Worm (Caenorhabditis elegans) whole organism, early embryonic: ENCODE results near the gene F54H5.3.

Experiments
- B0310.2 ChIP-seq: sonication (generic microtip); optimal IDR thresholded peaks from 2 replicates; lab custom pipeline; 2016; ENCODE audit warnings: mild to moderate bottlenecking, missing genetic modification characterization, missing compliant biosample characterization
- F13C5.2 ChIP-seq: sonication (generic microtip); optimal IDR thresholded peaks from 2 replicates; lab custom pipeline; 2017; ENCODE audit warnings: mild to moderate bottlenecking, missing genetic modification characterization, inconsistent platforms, missing compliant biosample characterization
- aly-1 ChIP-seq: sonication (generic microtip); optimal IDR thresholded peaks from 2 replicates; lab custom pipeline; 2016; ENCODE audit warnings: missing genetic modification characterization, missing compliant biosample characterization
- ama-1 ChIP-seq: fragments of 150-350 bp; optimal IDR thresholded peaks from 2 replicates; lab custom pipeline; 2014
- ceh-13 ChIP-seq: fragments of 200-800 bp; sonication (Bioruptor generic); optimal IDR thresholded peaks from 2 replicates; lab custom pipeline; 2018; ENCODE audit warnings: mild to moderate bottlenecking, missing genetic modification characterization, missing compliant biosample characterization
- ceh-36 ChIP-seq: sonication (generic microtip); optimal IDR thresholded peaks from 2 replicates; lab custom pipeline; 2016; ENCODE audit warnings: missing genetic modification characterization, inconsistent platforms, missing compliant biosample characterization
- ets-7 ChIP-seq: sonication (generic microtip); optimal IDR thresholded peaks from 2 replicates; lab custom pipeline; 2016; ENCODE audit warnings: missing genotype, missing genetic modification characterization, missing compliant biosample characterization
- flt-1 ChIP-seq: fragments of 200-800 bp; sonication (Bioruptor generic); IDR thresholded peaks from 2 replicates; pipeline ENCODE4 v1.3.6; 2022; ENCODE audit warnings: missing genetic modification characterization, missing compliant biosample characterization
- hmbx-1 ChIP-seq: sonication (generic microtip); optimal IDR thresholded peaks from 2 replicates; lab custom pipeline; 2016; ENCODE audit warnings: mild to moderate bottlenecking, missing genetic modification characterization, missing compliant biosample characterization
- hmg-4 ChIP-seq: fragments of 200-800 bp; sonication (Bioruptor generic); optimal IDR thresholded peaks from 2 replicates; lab custom pipeline; 2018; ENCODE audit warnings: mild to moderate bottlenecking, missing genetic modification characterization, missing compliant biosample characterization
- hnd-1 ChIP-seq: sonication (generic microtip); optimal IDR thresholded peaks from 2 replicates; lab custom pipeline; 2016; ENCODE audit warnings: missing genetic modification characterization, missing compliant biosample characterization
- pes-1 ChIP-seq: fragments of 200-800 bp; sonication (Bioruptor generic); IDR thresholded peaks from 2 replicates; pipeline ENCODE4 v1.3.6; 2022; ENCODE audit warnings: missing genetic modification reagents, missing genetic modification characterization, missing compliant biosample characterization
- scrt-1 ChIP-seq: fragments of 200-800 bp; sonication (Bioruptor generic); IDR thresholded peaks from 2 replicates; pipeline ENCODE4 v1.3.6; 2022; ENCODE audit warnings: missing genetic modification characterization, missing compliant biosample characterization
- sea-1 ChIP-seq: fragments of 200-800 bp; sonication (Bioruptor generic); conservative IDR thresholded peaks from 2 replicates; pipeline ENCODE4 v1.3.6; 2022; ENCODE audit warnings: missing genetic modification characterization, missing compliant biosample characterization
- tbx-11 ChIP-seq: fragments of 200-800 bp; sonication (Bioruptor generic); IDR thresholded peaks from 2 replicates; pipeline ENCODE4 v1.3.6; 2022; ENCODE audit warnings: missing genetic modification characterization, missing compliant biosample characterization
- tbx-37 ChIP-seq: fragments of 200-800 bp; sonication (Bioruptor generic); conservative IDR thresholded peaks from 2 replicates; pipeline ENCODE4 v1.3.6; 2022; ENCODE audit warnings: missing genetic modification reagents, missing genetic modification characterization, missing compliant biosample characterization
- tra-4 ChIP-seq: sonication (generic microtip); optimal IDR thresholded peaks from 2 replicates; lab custom pipeline; 2017; ENCODE audit warnings: missing genetic modification characterization, missing compliant biosample characterization

F54H5.3 gene

DNA sequence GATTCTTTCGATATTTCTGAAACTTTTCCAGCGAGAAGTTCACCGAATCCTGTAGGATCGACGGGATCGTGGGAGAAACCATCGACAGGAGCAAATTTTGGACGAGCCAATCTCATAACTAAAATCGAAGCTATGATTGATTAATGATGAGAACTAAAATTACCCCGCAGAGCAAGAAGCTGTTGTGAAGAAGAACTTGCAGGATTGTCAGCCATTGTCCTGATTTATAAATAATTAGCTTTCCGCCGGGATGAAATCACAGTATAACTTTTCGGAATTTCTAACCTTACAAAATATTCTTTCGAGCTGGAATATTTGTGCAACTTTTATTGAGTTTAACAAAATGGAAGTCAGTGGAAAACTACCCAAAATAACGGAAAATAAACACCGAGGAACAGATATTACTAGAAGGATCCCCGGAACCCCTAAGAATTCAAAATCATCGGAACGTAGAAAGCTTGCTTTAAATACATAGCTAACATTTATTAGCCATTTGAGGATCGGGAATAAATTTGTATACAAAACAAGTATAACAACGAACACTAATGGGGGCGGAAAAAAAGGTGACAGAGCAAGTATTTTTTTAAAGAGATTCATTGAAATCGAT, 34.6 kb upstream of the F54H5.3 start, which contains the start of gene C56C10.7:
TSS of gene C56C10.7 (minus strand) at position 312 of the 607 bp plus-strand sequence.
- TF ChIP-seq sea-1 (GFP tag; lab: Robert Waterston, UW) (no peak), ceh-36 (tag; lab: Kevin White, UChicago) (no peak), tra-4 (tag; lab: Kevin White, UChicago) (no peak), ama-1 (lab: Kevin White, UChicago) (no peak), ets-7 (tag; lab: Kevin White, UChicago) (no peak), scrt-1 (GFP tag; lab: Robert Waterston, UW) (no peak), tbx-37 (no peak), F13C5.2 (tag; lab: Kevin White, UChicago) (no peak), tbx-11 (no peak), ceh-13 (no peak), hnd-1 (no peak), hmg-4 (GFP tag; lab: Kevin White, UChicago) (no peak), pes-1 (GFP tag; lab: Robert Waterston, UW) (no peak), B0310.2 (no peak), hmbx-1 (no peak)

DNA sequence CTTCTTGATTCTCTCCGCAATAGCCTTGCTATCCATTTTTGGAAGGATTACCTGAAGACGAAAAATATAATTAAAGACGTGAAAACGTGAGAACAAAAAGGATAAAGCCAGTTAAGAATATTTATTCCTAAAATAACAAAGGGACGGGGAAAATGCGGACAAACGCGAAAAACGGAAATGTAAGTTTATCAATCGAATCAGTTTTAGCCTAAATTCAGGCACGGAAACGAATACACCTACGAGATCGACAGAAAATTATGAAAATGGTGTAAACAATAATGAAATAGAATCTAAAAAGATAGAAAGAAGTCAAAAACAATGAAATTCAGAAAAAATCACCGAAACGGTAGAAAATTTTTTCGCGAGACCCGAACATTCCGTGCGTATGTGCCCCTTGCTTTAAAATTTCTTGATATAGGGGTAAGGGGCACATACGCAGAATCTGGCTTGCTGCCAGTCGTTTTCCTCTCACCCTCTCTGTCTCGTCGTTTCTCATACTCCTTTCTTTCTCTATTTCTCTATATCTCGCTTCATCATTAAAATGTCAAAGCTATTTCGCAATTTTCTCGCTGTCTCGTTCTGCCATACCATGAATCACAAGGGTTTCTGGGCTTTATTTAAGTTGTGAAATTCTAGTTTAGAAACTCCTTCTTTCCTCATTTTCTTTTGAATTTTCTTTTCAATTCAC, 33.2 kb upstream of the F54H5.3 start, which contains the start of gene icd-1:
TSS of gene icd-1 (minus strand) at position 51 of the 688 bp plus-strand sequence.
- TF ChIP-seq aly-1 (tag; lab: Kevin White, UChicago), result no peak
- TF ChIP-seq scrt-1 (GFP tag; lab: Robert Waterston, UW), result no peak
- TF ChIP-seq hnd-1, result no peak
- peak; percentile 25 for TF ChIP-seq ets-7 (tag; lab: Kevin White, UChicago)
- peak; percentile 1 for TF ChIP-seq hmg-4 (GFP tag; lab: Kevin White, UChicago)
- TF ChIP-seq sea-1 (GFP tag; lab: Robert Waterston, UW), result no peak
- peak; percentile 72 for TF ChIP-seq F13C5.2 (tag; lab: Kevin White, UChicago)
- TF ChIP-seq tra-4 (tag; lab: Kevin White, UChicago), result no peak

DNA sequence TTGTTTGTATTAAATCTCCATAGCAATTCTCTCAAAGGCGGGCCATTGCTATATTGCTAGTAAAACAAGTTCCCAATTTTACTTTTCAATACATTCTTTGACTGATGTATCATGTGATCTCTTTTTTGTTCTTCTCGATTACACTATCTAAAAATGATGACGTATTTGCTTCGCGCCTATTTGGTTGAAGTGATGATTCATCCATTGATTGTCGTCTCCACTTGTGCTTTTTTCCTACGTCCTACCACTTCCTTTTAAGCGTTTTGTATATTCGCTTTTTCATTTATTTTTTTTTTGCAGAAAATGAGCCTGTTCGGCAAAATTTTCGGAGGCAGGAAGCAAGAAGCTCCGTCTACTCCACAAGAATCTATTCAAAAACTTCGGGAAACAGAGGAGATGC, 32.6 kb upstream of the F54H5.3 start, which contains the start of gene vps-32.1:
TSS of gene vps-32.1 (plus strand) at position 301 of the 400 bp plus-strand sequence.
- TF ChIP-seq ama-1 (lab: Kevin White, UChicago) (no peak), tbx-11 (no peak), hmbx-1 (no peak), ceh-36 (tag; lab: Kevin White, UChicago) (no peak)

DNA sequence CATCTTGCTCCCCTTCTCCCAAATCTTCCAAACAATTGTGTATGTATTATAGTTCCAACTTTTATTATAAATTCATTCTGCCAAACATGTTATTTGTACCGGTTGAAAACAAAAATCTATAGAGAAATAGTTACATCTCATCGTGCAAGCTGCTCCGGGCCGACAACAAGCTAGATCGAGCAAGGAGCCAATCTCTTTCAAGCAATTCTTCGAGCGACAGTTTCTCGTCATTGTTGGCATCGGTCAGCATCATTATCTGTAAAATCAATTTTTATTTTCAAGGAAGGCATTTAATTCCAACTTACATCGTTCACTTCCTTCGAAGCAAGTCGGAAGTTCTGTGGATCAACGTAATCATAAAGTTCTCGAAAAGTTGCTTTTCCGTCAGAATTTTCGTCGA, 31.0 kb upstream of the F54H5.3 start:
- no peak for TF ChIP-seq hnd-1
- TF ChIP-seq ceh-36 (tag; lab: Kevin White, UChicago), result no peak
- TF ChIP-seq sea-1 (GFP tag; lab: Robert Waterston, UW), result no peak
- no peak for TF ChIP-seq flt-1 (GFP tag; lab: Robert Waterston, UW)
- TF ChIP-seq scrt-1 (GFP tag; lab: Robert Waterston, UW), result no peak
- no peak for TF ChIP-seq hmg-4 (GFP tag; lab: Kevin White, UChicago)
- no peak for TF ChIP-seq tbx-11
- no peak for TF ChIP-seq tra-4 (tag; lab: Kevin White, UChicago)

DNA sequence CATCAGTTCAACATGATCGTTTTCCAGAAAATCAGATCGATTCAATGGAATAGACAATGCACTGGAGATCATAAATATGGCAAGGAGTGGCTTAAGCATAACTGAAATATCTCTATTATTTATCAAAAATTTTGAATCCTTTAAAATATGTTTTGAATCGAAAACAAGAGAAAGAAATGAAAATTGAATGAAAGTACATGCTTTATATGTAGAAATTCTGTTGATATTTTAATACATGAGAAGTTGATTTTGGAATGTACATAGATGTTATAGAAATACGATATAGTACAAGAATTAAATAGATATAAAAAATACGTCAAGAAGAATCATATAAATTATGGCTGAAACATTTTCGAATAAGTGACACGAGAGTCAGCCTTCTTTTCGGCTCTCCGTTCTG, 29.7 kb upstream of the F54H5.3 start, which contains the start of gene C56C10.9:
TSS of gene C56C10.9 (minus strand) at position 101 of the 400 bp plus-strand sequence.
- TF ChIP-seq ama-1 (lab: Kevin White, UChicago), result no peak
- TF ChIP-seq ceh-13, result no peak
- TF ChIP-seq hnd-1, result no peak
- TF ChIP-seq tbx-11, result no peak

DNA sequence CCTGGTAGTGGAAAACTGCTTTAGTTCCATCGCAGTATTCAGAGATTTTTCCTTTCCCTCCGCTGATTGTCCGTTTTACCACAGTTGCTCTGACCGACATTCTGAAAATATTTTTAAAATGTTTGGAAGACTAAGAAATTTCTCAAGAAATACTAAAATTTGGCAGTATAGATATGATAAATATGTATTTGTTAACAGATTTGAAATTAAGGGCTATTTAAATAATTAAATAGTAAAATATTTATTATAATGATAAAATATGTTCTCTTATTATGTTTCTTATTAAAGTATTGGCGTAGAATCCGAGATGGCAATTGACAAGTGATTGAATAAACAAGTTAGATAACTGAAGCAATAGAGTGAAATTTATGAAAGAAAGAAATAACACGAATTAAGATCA, 27.8 kb upstream of the F54H5.3 start, which contains the start of gene aipr-1:
TSS of gene aipr-1 (minus strand) at position 101 of the 400 bp plus-strand sequence.
- TF ChIP-seq scrt-1 (GFP tag; lab: Robert Waterston, UW), result no peak
- TF ChIP-seq aly-1 (tag; lab: Kevin White, UChicago), result no peak
- TF ChIP-seq pes-1 (GFP tag; lab: Robert Waterston, UW), result no peak
- no peak for TF ChIP-seq tbx-37
- TF ChIP-seq hmg-4 (GFP tag; lab: Kevin White, UChicago), result no peak
- no peak for TF ChIP-seq tbx-11
- TF ChIP-seq ceh-13, result no peak

DNA sequence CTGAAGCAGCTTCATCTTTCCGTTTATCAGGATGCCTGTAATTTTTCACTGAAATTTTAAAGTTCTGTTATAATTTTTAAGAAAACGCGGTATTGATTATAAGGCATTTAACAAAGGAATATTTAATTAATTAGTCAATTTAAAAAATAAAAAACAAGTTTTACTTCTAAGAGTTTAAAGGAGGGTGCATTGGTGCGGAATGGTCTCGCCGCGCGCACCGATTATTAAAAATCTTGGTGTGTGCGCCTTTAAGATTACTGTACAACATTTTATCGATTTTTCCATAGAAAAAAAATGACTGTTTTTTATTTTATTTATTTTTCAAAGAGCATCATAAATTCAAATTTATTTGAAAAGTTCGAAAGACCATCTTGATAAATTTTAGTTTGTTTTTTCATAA, 24.5 kb upstream of the F54H5.3 start:
- TF ChIP-seq hmg-4 (GFP tag; lab: Kevin White, UChicago) (no peak), tra-4 (tag; lab: Kevin White, UChicago) (no peak), hnd-1 (no peak)

DNA sequence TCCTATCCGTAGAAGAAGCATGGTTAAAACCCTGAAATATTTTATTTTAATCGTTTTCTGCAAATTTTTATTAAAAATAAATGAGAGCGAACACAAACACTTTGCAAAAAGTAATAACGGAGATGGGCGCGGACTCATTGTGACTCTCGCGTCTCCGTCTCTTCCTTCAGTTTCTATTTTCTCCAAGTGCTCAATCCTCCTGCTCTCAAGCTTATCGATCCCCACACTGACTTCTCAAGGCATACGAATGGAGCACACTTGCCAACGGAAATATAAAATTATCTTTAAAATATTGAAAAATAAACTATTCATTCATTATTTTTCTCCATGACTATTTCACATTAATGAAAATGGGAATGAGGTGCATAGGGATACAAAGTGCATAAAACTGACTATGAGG, 23.9 kb upstream of the F54H5.3 start, which contains the start of gene dnj-8:
TSS of gene dnj-8 (minus strand) at position 31 of the 400 bp plus-strand sequence.
- TF ChIP-seq tra-4 (tag; lab: Kevin White, UChicago) (no peak), hmbx-1 (no peak), B0310.2 (no peak), flt-1 (GFP tag; lab: Robert Waterston, UW) (no peak), ceh-36 (tag; lab: Kevin White, UChicago) (no peak)
